Fruit fly (Drosophila melanogaster) whole organism: ENCODE data around the gene CG31823.

Experiments
- CG8478 ChIP-seq: fragments of >200 bp; optimal IDR thresholded peaks from 2 replicates; lab custom pipeline; 2018; ENCODE audit warnings: inconsistent platforms
- Dll ChIP-seq: fragments of >200 bp; optimal IDR thresholded peaks from 2 replicates; lab custom pipeline; 2017
- pan ChIP-seq: fragments of >200 bp; optimal IDR thresholded peaks from 2 replicates; lab custom pipeline; 2017
- psq ChIP-seq: fragments of >200 bp; optimal IDR thresholded peaks from 2 replicates; lab custom pipeline; 2017

- TF ChIP-seq pan = no peak
- TF ChIP-seq psq (lab: Kevin White, UChicago) = no peak
- TF ChIP-seq CG8478 (lab: Kevin White, UChicago) = no peak
- no peak for TF ChIP-seq Dll
Measured at dm6 chr2L:15895154-15895553, 5.2 kb downstream of the CG31823 start, which contains the start of gene CG31735.
